Fruit fly (Drosophila melanogaster) whole organism, prepupa: Measurements from ENCODE around the gene CG13309.

Experiments used
- CG11762 ChIP-seq: fragments of 200-800 bp; sonication (Bioruptor generic); optimal IDR thresholded peaks from 3 replicates; lab custom pipeline; 2016; ENCODE audit warnings: missing biosample characterization, missing genetic modification characterization; ENCODE audit not compliant: insufficient read depth
- CG11902 ChIP-seq: fragments of 200-800 bp; sonication (Bioruptor generic); optimal IDR thresholded peaks from 3 replicates; lab custom pipeline; 2016; ENCODE audit warnings: missing biosample characterization, missing genetic modification characterization
- CG15336 ChIP-seq: fragments of 200-800 bp; sonication (Bioruptor generic); IDR thresholded peaks from 2 replicates; pipeline ENCODE4 v1.3.6; 2022; ENCODE audit warnings: missing biosample characterization, missing genetic modification characterization
- CG1621 ChIP-seq: fragments of 200-800 bp; sonication (Bioruptor generic); optimal IDR thresholded peaks from 3 replicates; lab custom pipeline; 2018; ENCODE audit warnings: missing biosample characterization, mild to moderate bottlenecking, missing genetic modification characterization
- CG31627 ChIP-seq: fragments of 200-800 bp; sonication (Bioruptor generic); optimal IDR thresholded peaks from 3 replicates; lab custom pipeline; 2016; ENCODE audit warnings: missing biosample characterization, missing genetic modification characterization
- CG34406 ChIP-seq: fragments of 200-800 bp; sonication (Bioruptor generic); optimal IDR thresholded peaks from 3 replicates; lab custom pipeline; 2016; ENCODE audit warnings: missing biosample characterization, missing genetic modification characterization
- CG3919 ChIP-seq: fragments of 200-800 bp; sonication (Bioruptor generic); optimal IDR thresholded peaks from 3 replicates; lab custom pipeline; 2016; ENCODE audit warnings: missing biosample characterization, missing genetic modification characterization
- CG6163 ChIP-seq: fragments of 200-800 bp; sonication (Bioruptor generic); IDR thresholded peaks from 3 replicates; pipeline ENCODE4 v1.3.6; 2022; ENCODE audit warnings: missing biosample characterization, missing genetic modification characterization
- CG6792 ChIP-seq: fragments of 200-800 bp; sonication (Bioruptor generic); optimal IDR thresholded peaks from 3 replicates; lab custom pipeline; 2016; ENCODE audit warnings: missing biosample characterization, missing genetic modification characterization
- CG6808 ChIP-seq: fragments of 200-800 bp; sonication (Bioruptor generic); optimal IDR thresholded peaks from 3 replicates; lab custom pipeline; 2017; ENCODE audit warnings: missing biosample characterization, missing genetic modification characterization, mild to moderate bottlenecking, moderate library complexity, missing genetic modification reagents
- CG6854 ChIP-seq: fragments of 200-800 bp; sonication (Bioruptor generic); optimal IDR thresholded peaks from 2 replicates; lab custom pipeline; 2017; ENCODE audit warnings: missing biosample characterization, mild to moderate bottlenecking, missing genetic modification characterization
- CG8632 ChIP-seq: fragments of 200-800 bp; sonication (Bioruptor generic); optimal IDR thresholded peaks from 3 replicates; lab custom pipeline; 2016; ENCODE audit warnings: missing biosample characterization, missing genetic modification characterization
- CG9139 ChIP-seq: fragments of 200-800 bp; sonication (Bioruptor generic); optimal IDR thresholded peaks from 3 replicates; lab custom pipeline; 2017; ENCODE audit warnings: missing biosample characterization, mild to moderate bottlenecking, missing genetic modification characterization
- Eip75B ChIP-seq: fragments of 200-800 bp; sonication (Bioruptor generic); optimal IDR thresholded peaks from 3 replicates; lab custom pipeline; 2016; ENCODE audit warnings: missing biosample characterization, missing genetic modification characterization
- Eip78C ChIP-seq: fragments of 200-800 bp; sonication (Bioruptor generic); peaks from one replicate; lab custom pipeline; 2016; ENCODE audit warnings: missing biosample characterization, missing genetic modification characterization
- Eip93F ChIP-seq: fragments of 200-800 bp; sonication (Bioruptor generic); optimal IDR thresholded peaks from 2 replicates; lab custom pipeline; 2016; ENCODE audit warnings: missing biosample characterization, mild to moderate bottlenecking, missing genetic modification characterization
- Ets21C ChIP-seq: fragments of 200-800 bp; sonication (Bioruptor generic); optimal IDR thresholded peaks from 3 replicates; lab custom pipeline; 2016; ENCODE audit warnings: missing biosample characterization, missing genetic modification characterization
- Ets96B ChIP-seq: fragments of 200-800 bp; optimal IDR thresholded peaks from 2 replicates; lab custom pipeline; 2019; ENCODE audit warnings: missing biosample characterization, mild to moderate bottlenecking, missing genetic modification characterization, moderate library complexity
- Hr38 ChIP-seq: sonication (Bioruptor generic); optimal IDR thresholded peaks from 2 replicates; lab custom pipeline; 2016; ENCODE audit warnings: missing biosample characterization, missing genetic modification characterization
- Hr39 ChIP-seq: fragments of 200-800 bp; sonication (Bioruptor generic); optimal IDR thresholded peaks from 2 replicates; lab custom pipeline; 2016; ENCODE audit warnings: missing biosample characterization, missing genetic modification characterization
- Hr4 ChIP-seq: fragments of 200-800 bp; sonication (Bioruptor generic); optimal IDR thresholded peaks from 3 replicates; lab custom pipeline; 2016; ENCODE audit warnings: missing biosample characterization, missing genetic modification characterization
- Lpt ChIP-seq: fragments of 200-800 bp; sonication (Bioruptor generic); optimal IDR thresholded peaks from 3 replicates; lab custom pipeline; 2016; ENCODE audit warnings: missing biosample characterization, missing genetic modification characterization
- Met ChIP-seq: fragments of 200-800 bp; sonication (Bioruptor generic); optimal IDR thresholded peaks from 3 replicates; lab custom pipeline; 2016; ENCODE audit warnings: missing biosample characterization, missing genetic modification characterization
- Smox ChIP-seq: fragments of 200-800 bp; sonication (Bioruptor generic); optimal IDR thresholded peaks from 3 replicates; lab custom pipeline; 2016; ENCODE audit warnings: missing biosample characterization, missing genetic modification characterization
- Sox14 ChIP-seq: fragments of 200-800 bp; sonication (Bioruptor generic); optimal IDR thresholded peaks from 3 replicates; lab custom pipeline; 2016; ENCODE audit warnings: missing biosample characterization, missing genetic modification characterization
- achi ChIP-seq: fragments of 200-800 bp; sonication (Bioruptor generic); optimal IDR thresholded peaks from 3 replicates; lab custom pipeline; 2016; ENCODE audit warnings: missing biosample characterization, missing genetic modification characterization
- acj6 ChIP-seq: fragments of 200-800 bp; sonication (Bioruptor generic); optimal IDR thresholded peaks from 3 replicates; lab custom pipeline; 2016; ENCODE audit warnings: missing biosample characterization, missing genetic modification characterization
- cyc ChIP-seq: fragments of 200-800 bp; sonication (Bioruptor generic); optimal IDR thresholded peaks from 3 replicates; lab custom pipeline; 2016; ENCODE audit warnings: missing biosample characterization, missing genetic modification characterization
- dsx ChIP-seq: fragments of 200-800 bp; optimal IDR thresholded peaks from 3 replicates; lab custom pipeline; 2019; ENCODE audit warnings: missing biosample characterization, mild to moderate bottlenecking, missing genetic modification characterization, moderate library complexity; ENCODE audit not compliant: poor library complexity, severe bottlenecking
- eg ChIP-seq: fragments of 200-800 bp; sonication (Bioruptor generic); IDR thresholded peaks from 3 replicates; pipeline ENCODE4 v1.3.6; 2022; ENCODE audit warnings: missing biosample characterization, missing genetic modification characterization
- fd59A ChIP-seq: fragments of 200-800 bp; sonication (Bioruptor generic); optimal IDR thresholded peaks from 2 replicates; lab custom pipeline; 2017; ENCODE audit warnings: missing biosample characterization, mild to moderate bottlenecking, missing genetic modification characterization, missing genetic modification reagents
- fd85E ChIP-seq: fragments of 200-800 bp; sonication (Bioruptor generic); optimal IDR thresholded peaks from 3 replicates; lab custom pipeline; 2016; ENCODE audit warnings: missing biosample characterization, missing genetic modification characterization
- fkh ChIP-seq: fragments of 200-800 bp; sonication (Bioruptor generic); optimal IDR thresholded peaks from 3 replicates; lab custom pipeline; 2017; ENCODE audit warnings: missing biosample characterization, mild to moderate bottlenecking, missing genetic modification characterization, moderate library complexity
- lz ChIP-seq: fragments of 200-800 bp; sonication (Bioruptor generic); optimal IDR thresholded peaks from 3 replicates; lab custom pipeline; 2016; ENCODE audit warnings: missing biosample characterization, missing genetic modification characterization
- pdm3 ChIP-seq: fragments of 200-800 bp; sonication (Bioruptor generic); optimal IDR thresholded peaks from 3 replicates; lab custom pipeline; 2016; ENCODE audit warnings: missing biosample characterization, missing genetic modification characterization
- ss ChIP-seq, 2 experiments: fragments of 200-800 bp; sonication (Bioruptor generic); optimal IDR thresholded peaks; 2 replicates in 1 of 2; 3 replicates in 1 of 2; lab custom pipeline; 2017 to 2018; ENCODE audit warnings: mild to moderate bottlenecking in 2 of 2, missing biosample characterization in 2 of 2, missing genetic modification characterization in 2 of 2, moderate library complexity in 1 of 2
- svp ChIP-seq: fragments of 200-800 bp; sonication (Bioruptor generic); peaks from one replicate; lab custom pipeline; 2016; ENCODE audit warnings: missing biosample characterization, missing genetic modification characterization
- topi ChIP-seq: fragments of 200-800 bp; sonication (Bioruptor generic); optimal IDR thresholded peaks from 3 replicates; lab custom pipeline; 2016; ENCODE audit warnings: missing biosample characterization, missing genetic modification characterization

CG13309 gene

DNA sequence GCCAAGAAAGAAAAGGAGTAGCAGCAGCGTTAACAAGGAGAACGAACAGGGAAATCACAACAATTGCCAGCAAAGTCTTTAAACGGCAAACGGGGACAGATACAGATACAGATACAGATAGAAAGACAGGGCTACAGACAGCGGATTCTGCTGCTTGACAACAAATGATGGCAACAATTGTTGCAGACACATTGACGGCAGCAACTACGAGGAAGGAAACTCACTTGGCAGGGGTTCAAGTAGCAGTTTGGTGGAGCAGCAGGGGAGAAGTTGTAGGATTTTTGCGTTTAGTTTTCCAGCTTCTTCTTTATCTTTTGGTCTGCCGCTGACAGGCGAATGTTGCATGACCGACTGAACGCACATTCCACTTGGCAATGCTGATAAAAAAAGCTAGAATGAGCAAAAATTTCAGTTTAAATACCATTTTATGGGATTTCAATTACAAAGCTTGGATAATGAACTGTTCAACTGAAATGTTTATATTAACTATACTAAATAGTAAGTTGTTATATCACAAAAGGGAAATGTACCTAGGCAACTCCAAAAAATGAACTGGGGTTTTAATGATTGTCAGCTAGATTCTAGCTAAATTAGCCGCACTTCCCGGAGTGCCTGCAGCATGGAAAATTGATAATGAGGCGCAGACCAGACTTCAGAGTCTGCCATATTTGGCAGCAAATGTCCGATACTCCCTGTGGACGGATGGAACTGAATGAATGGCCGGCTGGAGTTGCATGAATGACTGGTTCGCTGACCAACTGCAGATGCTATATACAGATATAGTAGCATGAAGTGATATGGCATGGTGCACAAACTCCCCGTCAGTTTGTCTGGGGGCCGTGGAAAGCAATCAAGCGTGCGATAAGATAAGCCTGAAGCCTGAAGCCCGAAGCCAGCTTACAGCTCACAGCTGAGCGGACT is 40.8 kb downstream of the CG13309 start (continued):
- TF ChIP-seq Lpt (GFP tag; lab: Kevin White, UChicago) (no peak), CG31627 (no peak), CG9139 (GFP tag; lab: Kevin White, UChicago) (no peak), dsx (peak; percentile 58), ss (GFP tag; optimal IDR thresholded peaks at IDR 0.05; lab: Kevin White, UChicago) (no peak), Eip78C (GFP tag; lab: Kevin White, UChicago) (peak; percentile 54), CG8632 (no peak), Hr39 (GFP tag; lab: Kevin White, UChicago) (no peak)
- TF ChIP-seq, all 60 proteins: peak for 6

DNA sequence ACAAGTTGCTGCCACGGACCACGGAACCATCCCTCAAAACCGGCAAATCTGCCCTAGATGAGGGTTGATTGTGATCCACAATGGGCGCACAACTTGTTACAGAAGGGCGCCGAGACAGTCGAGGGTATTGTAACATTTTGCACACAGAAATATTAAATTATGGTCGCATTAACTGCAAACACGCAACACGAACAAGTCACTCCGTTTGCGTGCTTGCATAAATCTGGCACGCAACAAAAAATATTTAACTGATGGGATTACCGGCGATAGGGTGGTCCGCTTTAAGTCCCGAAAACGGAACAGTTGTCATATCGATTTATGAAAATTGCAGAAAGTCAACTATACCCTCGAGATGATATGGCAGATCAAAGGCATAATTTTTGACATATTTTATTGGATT is 41.8 kb downstream of the CG13309 start:
- TF ChIP-seq ss (GFP tag; optimal IDR thresholded peaks at IDR 0.05; lab: Kevin White, UChicago) (peak; percentile 48 to 96), Lpt (GFP tag; lab: Kevin White, UChicago) (no peak), CG6792 (GFP tag; lab: Kevin White, UChicago) (no peak)

DNA sequence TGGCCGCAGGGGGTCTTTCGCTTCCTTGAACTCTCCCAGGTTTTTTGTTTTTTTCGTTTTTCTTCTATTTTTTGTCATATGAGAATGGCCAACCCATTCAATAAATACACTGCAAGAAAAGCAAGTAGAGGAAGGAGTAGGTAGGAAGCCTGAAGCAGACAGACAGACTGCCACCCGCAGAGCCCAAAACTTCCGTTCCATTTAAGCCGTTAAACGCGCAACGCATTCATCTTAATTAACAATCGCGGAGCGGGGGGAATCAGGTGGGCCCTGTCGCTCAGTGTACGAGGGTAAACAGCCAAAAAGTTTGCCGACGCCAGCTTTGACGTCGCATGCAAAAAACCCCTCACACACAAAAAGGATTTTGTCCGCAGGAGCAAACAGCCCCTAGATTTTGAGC is 42.7 kb downstream of the CG13309 start:
- no peak for TF ChIP-seq CG8632
- no peak for TF ChIP-seq Met
- TF ChIP-seq cyc (GFP tag; lab: Kevin White, UChicago): no peak
- TF ChIP-seq eg (GFP tag; lab: Robert Waterston, UW): no peak
- no peak for TF ChIP-seq fd59A (GFP tag; lab: Kevin White, UChicago)
- TF ChIP-seq Eip75B: no peak
- no peak for TF ChIP-seq fd85E (GFP tag; lab: Kevin White, UChicago)
- no peak for TF ChIP-seq Hr4 (GFP tag; lab: Kevin White, UChicago)
- TF ChIP-seq achi (GFP tag; lab: Kevin White, UChicago): no peak
- TF ChIP-seq CG31627: peak; percentile 26
- TF ChIP-seq CG34406 (GFP tag; lab: Kevin White, UChicago): no peak
- TF ChIP-seq acj6 (GFP tag; lab: Kevin White, UChicago): no peak
- TF ChIP-seq CG6163: peak; percentile 5; the same call in 1 of the 3 replicates
- TF ChIP-seq fkh (GFP tag; lab: Kevin White, UChicago): no peak
- no peak for TF ChIP-seq CG3919 (GFP tag; lab: Kevin White, UChicago)
- peak; percentile 35 for TF ChIP-seq svp (GFP tag; lab: Kevin White, UChicago)
- TF ChIP-seq CG11762 (GFP tag; lab: Kevin White, UChicago): no peak
- no peak for TF ChIP-seq CG1621 (tag; lab: Kevin White, UChicago)
- TF ChIP-seq Ets96B: no peak
- TF ChIP-seq ss (GFP tag; optimal IDR thresholded peaks at IDR 0.05; lab: Kevin White, UChicago): no peak
- TF ChIP-seq pdm3 (GFP tag; lab: Kevin White, UChicago): no peak
- no peak for TF ChIP-seq Sox14 (GFP tag; lab: Kevin White, UChicago)
- no peak for TF ChIP-seq Eip93F
- TF ChIP-seq CG6808 (GFP tag; lab: Kevin White, UChicago): no peak
- no peak for TF ChIP-seq CG15336
- no peak for TF ChIP-seq Smox (GFP tag; lab: Kevin White, UChicago)
- no peak for TF ChIP-seq topi (GFP tag; lab: Kevin White, UChicago)
- TF ChIP-seq CG11902 (GFP tag; lab: Kevin White, UChicago): no peak
- TF ChIP-seq Hr38 (GFP tag; lab: Kevin White, UChicago): no peak
- no peak for TF ChIP-seq Ets21C (GFP tag; lab: Kevin White, UChicago)
- no peak for TF ChIP-seq Hr39 (GFP tag; lab: Kevin White, UChicago)
- peak; percentile 13 for TF ChIP-seq lz (GFP tag; lab: Kevin White, UChicago)
- no peak for TF ChIP-seq CG6854 (GFP tag; lab: Kevin White, UChicago)
- TF ChIP-seq dsx: no peak
- TF ChIP-seq, all 60 proteins: peak for 4
